Worm (Caenorhabditis elegans): Measurements from ENCODE around the gene F13B12.1.
A peak's percentile ranks its signal among the peaks of the same experiment; 100 is the strongest.

F13B12.1 gene

DNA sequence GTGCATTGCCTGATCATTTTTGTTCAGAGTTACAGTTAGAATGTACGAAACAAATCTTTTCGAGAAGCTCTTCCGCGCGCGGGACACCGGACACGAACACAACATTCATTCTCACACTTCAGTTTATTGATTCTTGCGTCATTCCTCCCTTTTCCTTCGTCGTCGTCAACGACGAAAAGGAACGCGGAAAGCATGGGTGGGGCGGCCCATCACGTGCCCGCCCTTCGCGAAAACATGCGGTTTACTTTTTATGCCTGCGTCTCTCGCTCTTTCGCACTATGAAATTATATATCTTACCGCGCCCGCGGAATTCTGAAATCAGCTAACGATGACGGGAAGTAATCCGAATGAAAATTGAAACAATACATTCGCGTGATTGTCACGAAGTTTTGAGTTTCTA is 43.8 kb downstream of the F13B12.1 start:
- peak; percentile 24 for TF ChIP-seq tbx-2 (tag; optimal IDR thresholded peaks at IDR 0.05)
- TF ChIP-seq ceh-2 (tag; optimal IDR thresholded peaks at IDR 0.05), result peak; percentile 2
- peak; percentile 98 for TF ChIP-seq hlh-30 (tag; optimal IDR thresholded peaks at IDR 0.05; ENCODE audit: insufficient read depth)
- peak; percentile 48 for TF ChIP-seq nfya-1 (tag; optimal IDR thresholded peaks at IDR 0.05)
- TF ChIP-seq K09A11.1 (tag; optimal IDR thresholded peaks at IDR 0.05; ENCODE audit: insufficient read depth), result no peak
- TF ChIP-seq unc-55 (GFP tag; optimal IDR thresholded peaks at IDR 0.05), result peak; percentile 49
- TF ChIP-seq ceh-31 (tag; optimal IDR thresholded peaks at IDR 0.05), result peak; percentile 57
- peak; percentile 7 for TF ChIP-seq elt-2 (tag; optimal IDR thresholded peaks at IDR 0.05)
- TF ChIP-seq C38D4.7 (GFP tag; optimal IDR thresholded peaks at IDR 0.05), result no peak
- TF ChIP-seq hlh-13 (GFP tag; optimal IDR thresholded peaks at IDR 0.05), result no peak
- TF ChIP-seq rnt-1 (tag; optimal IDR thresholded peaks at IDR 0.05), result peak; percentile 71
- TF ChIP-seq ref-2 (tag; optimal IDR thresholded peaks at IDR 0.05), result peak; percentile 39
- TF ChIP-seq unc-42 (tag; optimal IDR thresholded peaks at IDR 0.05), result peak; percentile 41
- TF ChIP-seq elt-4 (tag; optimal IDR thresholded peaks at IDR 0.05), result no peak
- no peak for TF ChIP-seq ceh-30 (tag; optimal IDR thresholded peaks at IDR 0.05)
- TF ChIP-seq ztf-16 (tag; optimal IDR thresholded peaks at IDR 0.05), result no peak
- TF ChIP-seq ceh-24 (tag; optimal IDR thresholded peaks at IDR 0.05), result no peak
- TF ChIP-seq madf-2 (tag; optimal IDR thresholded peaks at IDR 0.05), result no peak
- peak; percentile 93 for TF ChIP-seq ceh-48 (tag; optimal IDR thresholded peaks at IDR 0.05)
- TF ChIP-seq ets-4 (tag; optimal IDR thresholded peaks at IDR 0.05), result peak; percentile 4
- TF ChIP-seq ceh-34 (tag; optimal IDR thresholded peaks at IDR 0.05), result peak; percentile 80

DNA sequence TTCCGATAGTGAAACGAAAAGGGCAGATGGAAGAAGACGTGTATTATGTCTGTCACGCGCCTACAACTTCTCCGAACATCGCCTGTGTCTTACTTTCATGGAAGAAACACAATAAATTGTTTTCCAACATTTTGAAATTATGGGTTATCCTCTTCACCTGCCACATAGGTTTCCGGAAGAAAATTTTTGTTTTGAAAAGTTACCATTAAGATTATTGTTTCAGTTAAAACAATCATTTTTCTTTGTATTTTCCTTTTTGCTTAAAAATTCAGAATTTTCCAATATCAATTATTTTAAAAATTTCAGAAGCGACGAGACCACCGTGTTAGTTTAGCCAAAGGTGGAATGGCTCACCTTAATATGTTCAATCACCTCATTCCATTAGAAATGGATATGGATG is 49.8 kb downstream of the F13B12.1 start, which contains the start of gene mask-1:
Gene mask-1 (plus strand): TSS at position 301 of the 400 bp plus-strand sequence.
- TF ChIP-seq elt-4 (tag; optimal IDR thresholded peaks at IDR 0.05) (no peak), unc-55 (GFP tag; optimal IDR thresholded peaks at IDR 0.05) (no peak), tbx-7 (tag; optimal IDR thresholded peaks at IDR 0.05) (no peak), sdc-2 (tag; optimal IDR thresholded peaks at IDR 0.05) (no peak), pros-1 (tag; optimal IDR thresholded peaks at IDR 0.05) (no peak), gmeb-2 (tag; optimal IDR thresholded peaks at IDR 0.05) (no peak), pat-9 (tag; optimal IDR thresholded peaks at IDR 0.05) (no peak)

DNA sequence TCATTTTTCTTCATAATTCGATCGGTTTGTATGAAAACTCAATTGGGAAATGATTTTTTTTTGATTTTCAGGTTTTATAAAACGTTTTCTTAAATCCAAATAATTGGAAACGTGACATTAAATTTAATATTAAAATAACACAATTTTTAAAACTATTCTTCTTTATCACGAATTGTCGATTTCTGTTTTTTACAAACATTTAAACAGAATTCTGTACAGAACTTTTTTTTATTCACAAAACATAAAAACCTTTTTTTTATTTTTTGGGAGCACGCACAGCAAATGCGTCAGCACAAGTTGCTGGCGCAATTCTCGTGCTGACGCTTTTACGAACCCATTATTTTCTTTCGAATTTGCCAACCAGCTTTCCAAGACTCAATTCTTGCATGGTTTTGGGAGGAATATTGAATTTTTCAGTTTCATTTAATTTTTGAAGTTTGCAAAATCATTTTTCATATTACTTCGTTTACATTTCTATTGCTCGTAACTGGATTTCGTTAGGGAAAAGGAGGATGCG is 50.6 kb downstream of the F13B12.1 start, which contains the start of gene mpz-5:
Gene mpz-5 (minus strand): TSS at position 51 of the 517 bp plus-strand sequence.
- TF ChIP-seq sox-4 (tag; optimal IDR thresholded peaks at IDR 0.05) (peak; percentile 6), fax-1 (tag; optimal IDR thresholded peaks at IDR 0.05) (peak; percentile 38), nfya-1 (tag; optimal IDR thresholded peaks at IDR 0.05) (peak; percentile 40), dve-1 (tag; optimal IDR thresholded peaks at IDR 0.05) (peak; percentile 20), ceh-34 (tag; optimal IDR thresholded peaks at IDR 0.05) (peak; percentile 10), lim-6 (tag; optimal IDR thresholded peaks at IDR 0.05) (no peak), ceh-31 (tag; optimal IDR thresholded peaks at IDR 0.05) (peak; percentile 30), ttx-3 (tag; optimal IDR thresholded peaks at IDR 0.05) (no peak), lin-11 (tag; optimal IDR thresholded peaks at IDR 0.05) (peak; percentile 9), tbx-2 (tag; optimal IDR thresholded peaks at IDR 0.05) (peak; percentile 6), eyg-1 (tag; optimal IDR thresholded peaks at IDR 0.05) (no peak), elt-2 (tag; optimal IDR thresholded peaks at IDR 0.05) (peak; percentile 34), unc-86 (tag; optimal IDR thresholded peaks at IDR 0.05) (peak; percentile 19), ztf-16 (tag; optimal IDR thresholded peaks at IDR 0.05) (peak; percentile 7)
